Worm (Caenorhabditis elegans) whole organism, L4 larva: ENCODE data around the gene C40H5.2.

Source experiments
- R02D3.7 ChIP-seq: fragments of 150-350 bp; sonication (generic microtip); optimal IDR thresholded peaks from 3 replicates; lab custom pipeline; 2014; ENCODE audit warnings: missing biosample characterization, missing genetic modification characterization
- Y48G9A.11 ChIP-seq: fragments of 200-800 bp; sonication (Bioruptor generic); IDR thresholded peaks from 2 replicates; pipeline ENCODE4 v1.3.6; 2022; ENCODE audit warnings: missing genetic modification reagents, missing genetic modification characterization, missing compliant biosample characterization
- daf-19 ChIP-seq: fragments of 200-800 bp; sonication (Bioruptor generic); conservative IDR thresholded peaks from 2 replicates; pipeline ENCODE4 v1.3.6; 2022; ENCODE audit warnings: missing genetic modification characterization, missing compliant biosample characterization
- gei-8 ChIP-seq: fragments of 200-800 bp; sonication (Bioruptor generic); optimal IDR thresholded peaks from 2 replicates; lab custom pipeline; 2018; ENCODE audit warnings: mild to moderate bottlenecking, missing genetic modification characterization, missing compliant biosample characterization
- hmg-1.1 ChIP-seq: fragments of 200-800 bp; sonication (Bioruptor generic); IDR thresholded peaks from 2 replicates; pipeline ENCODE4 v1.3.6; 2022; ENCODE audit warnings: missing genetic modification reagents, missing genetic modification characterization, missing compliant biosample characterization
- lin-39 ChIP-seq: fragments of 150-350 bp; optimal IDR thresholded peaks from 2 replicates; lab custom pipeline; 2014; ENCODE audit warnings: missing biosample characterization, missing genetic modification reagents, missing genetic modification characterization
- pqm-1 ChIP-seq: sonication (generic microtip); optimal IDR thresholded peaks from 2 replicates; lab custom pipeline; 2017; ENCODE audit warnings: missing biosample characterization, missing genetic modification characterization

ce11 chrX:11758809-11759208 lies 12.9 kb downstream of the C40H5.2 start, which contains the start of gene lact-7:
- no peak for TF ChIP-seq hmg-1.1 (GFP tag; lab: Robert Waterston, UW)
- no peak for TF ChIP-seq R02D3.7 (tag; lab: Kevin White, UChicago)
- no peak for TF ChIP-seq pqm-1 (tag; lab: Kevin White, UChicago)
- TF ChIP-seq gei-8 (GFP tag; lab: Kevin White, UChicago) = no peak
- no peak for TF ChIP-seq lin-39 (tag; lab: Kevin White, UChicago)
- TF ChIP-seq daf-19 = no peak
- no peak for TF ChIP-seq Y48G9A.11 (GFP tag; lab: Robert Waterston, UW)
